Worm (Caenorhabditis elegans) whole organism, L3 larva: ENCODE measurements around the gene lgc-27.

Experiments
- ZK546.5 ChIP-seq: sonication (generic microtip); optimal IDR thresholded peaks from 2 replicates; lab custom pipeline; 2017; ENCODE audit warnings: missing biosample characterization, missing genetic modification characterization
- aly-2 ChIP-seq: fragments of 150-350 bp; optimal IDR thresholded peaks from 2 replicates; lab custom pipeline; 2014; ENCODE audit warnings: missing biosample characterization, missing genetic modification characterization
- elt-3 ChIP-seq, 3 experiments: fragments of 150-350 bp in 1 of 3; sonication (generic microtip) in 2 of 3; optimal IDR thresholded peaks; 2 replicates in 2 of 3; 4 replicates in 1 of 3; lab custom pipeline; 2014 to 2017; ENCODE audit warnings: missing biosample characterization in 3 of 3, missing genetic modification characterization in 3 of 3
- fos-1 ChIP-seq: fragments of 150-350 bp; optimal IDR thresholded peaks from 2 replicates; lab custom pipeline; 2014; ENCODE audit warnings: missing biosample characterization, missing genetic modification characterization
- nhr-11 ChIP-seq: fragments of 150-350 bp; optimal IDR thresholded peaks from 2 replicates; lab custom pipeline; 2014; ENCODE audit warnings: missing biosample characterization, missing genetic modification characterization
- pha-4 ChIP-seq: fragments of 150-350 bp; optimal IDR thresholded peaks from 2 replicates; lab custom pipeline; 2014; ENCODE audit warnings: missing biosample characterization, missing genetic modification reagents, missing genetic modification characterization
- snpc-4 ChIP-seq: fragments of 150-350 bp; optimal IDR thresholded peaks from 2 replicates; lab custom pipeline; 2014; ENCODE audit warnings: missing biosample characterization, missing genetic modification characterization
- ztf-11 ChIP-seq: fragments of 150-350 bp; optimal IDR thresholded peaks from 2 replicates; lab custom pipeline; 2014; ENCODE audit warnings: missing biosample characterization, missing genetic modification characterization
- ztf-4 ChIP-seq: fragments of 150-350 bp; optimal IDR thresholded peaks from 2 replicates; lab custom pipeline; 2014; ENCODE audit warnings: missing biosample characterization, missing genetic modification characterization

DNA sequence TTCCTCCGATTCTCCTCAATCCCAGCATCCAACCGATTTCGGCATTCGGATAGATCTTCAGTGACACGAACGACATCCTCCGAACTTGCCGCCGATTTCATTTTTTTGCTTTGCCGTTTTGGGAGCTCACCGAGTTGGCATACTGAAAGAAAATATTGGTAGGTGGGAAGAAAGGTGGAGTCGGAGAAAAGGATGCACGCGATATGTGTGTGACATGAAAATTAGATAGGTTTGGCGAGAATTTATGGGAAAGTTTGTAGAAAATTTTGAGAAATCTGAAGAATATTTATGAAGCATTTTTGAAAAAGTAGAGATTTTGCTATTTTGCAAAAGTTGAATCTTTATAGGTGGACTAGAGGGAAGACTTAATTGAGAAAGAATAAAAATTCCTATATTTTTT, 10.6 kb upstream of the lgc-27 start, which contains the start of gene che-10:
- no peak for TF ChIP-seq nhr-11 (tag; lab: Kevin White, UChicago)
- TF ChIP-seq elt-3 (tag; optimal IDR thresholded peaks at IDR 0.05; lab: Kevin White, UChicago) = no peak
- TF ChIP-seq ztf-11 = no peak
- TF ChIP-seq pha-4 (tag; lab: Kevin White, UChicago) = no peak
- TF ChIP-seq ztf-4 = no peak
- no peak for TF ChIP-seq ZK546.5 (tag; lab: Kevin White, UChicago)
- TF ChIP-seq aly-2 (tag; lab: Kevin White, UChicago) = no peak
- no peak for TF ChIP-seq fos-1 (tag; lab: Kevin White, UChicago)
- TF ChIP-seq snpc-4 (tag; lab: Kevin White, UChicago) = no peak
